Fruit fly (Drosophila melanogaster): ENCODE data around the gene cpo.

Gene cpo

DNA sequence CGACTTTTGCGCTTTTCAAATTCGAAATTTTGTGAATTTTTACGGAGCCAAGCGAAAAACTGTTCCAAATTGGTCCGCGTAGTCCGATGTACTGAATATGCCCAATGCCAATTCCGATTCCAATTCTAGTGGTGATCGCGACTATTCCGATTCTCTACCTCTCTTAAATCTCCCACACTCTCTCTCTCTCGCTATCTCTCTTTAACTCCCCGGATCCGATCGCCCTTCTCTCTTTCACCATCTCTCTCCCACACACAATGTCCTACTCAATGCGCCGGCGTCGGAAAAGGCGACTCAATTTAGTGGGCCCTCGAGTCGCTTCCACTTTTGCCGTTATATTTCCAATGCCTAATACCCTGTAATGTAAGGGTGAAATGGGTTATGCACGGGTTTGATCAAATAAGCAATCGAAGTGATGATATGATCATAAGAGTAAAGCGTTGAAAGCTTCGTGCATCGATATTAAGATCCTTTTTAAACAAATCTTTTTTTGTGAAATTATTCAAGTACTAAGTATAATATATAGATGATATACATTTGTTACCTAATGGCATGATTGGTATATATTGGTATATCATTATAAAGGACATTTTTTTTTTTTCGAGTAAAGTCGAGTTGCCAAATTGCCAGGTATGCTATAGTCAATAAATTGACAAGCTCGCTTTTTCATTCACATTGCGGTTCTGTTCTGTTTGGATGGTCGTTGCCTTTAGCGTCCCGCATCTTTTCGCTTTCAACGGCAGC, 129.8 kb downstream of the cpo start:
- TF ChIP-seq CG8478 (optimal IDR thresholded peaks at IDR 0.05) (no peak), CTCF (optimal IDR thresholded peaks at IDR 0.05) (no peak)

DNA sequence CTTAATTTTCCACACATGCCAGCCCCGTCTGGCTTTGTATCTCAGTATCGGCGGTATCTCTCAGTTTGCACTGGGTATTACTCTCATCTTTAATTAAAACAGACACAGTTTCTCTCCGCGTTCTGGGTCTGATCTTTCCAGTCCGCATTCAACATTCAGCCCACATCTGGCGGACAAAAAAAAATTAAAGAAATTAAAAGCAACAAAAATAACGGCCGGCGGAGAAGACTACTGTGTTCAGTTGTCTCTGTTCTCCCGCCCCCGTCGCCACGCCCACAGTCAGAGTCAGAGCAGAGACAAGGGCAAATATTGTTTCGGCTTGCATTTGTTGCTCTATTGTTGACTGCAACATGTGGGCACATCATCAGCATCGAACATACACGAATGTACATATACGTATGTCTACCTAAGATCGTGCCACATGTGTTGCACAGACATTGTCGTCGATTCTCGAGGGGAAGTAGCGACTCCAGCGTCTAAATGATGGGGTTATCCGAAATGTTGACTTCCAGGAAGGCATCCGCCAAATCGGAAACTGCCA, 130.5 kb downstream of the cpo start:
- TF ChIP-seq CTCF (optimal IDR thresholded peaks at IDR 0.05) (no peak), CG8478 (optimal IDR thresholded peaks at IDR 0.05) (no peak)

- TF ChIP-seq CG8478 (optimal IDR thresholded peaks at IDR 0.05) (no peak), CTCF (optimal IDR thresholded peaks at IDR 0.05) (no peak)
Measured at dm6 chr3R:18050585-18050984, 131.0 kb downstream of the cpo start.

DNA sequence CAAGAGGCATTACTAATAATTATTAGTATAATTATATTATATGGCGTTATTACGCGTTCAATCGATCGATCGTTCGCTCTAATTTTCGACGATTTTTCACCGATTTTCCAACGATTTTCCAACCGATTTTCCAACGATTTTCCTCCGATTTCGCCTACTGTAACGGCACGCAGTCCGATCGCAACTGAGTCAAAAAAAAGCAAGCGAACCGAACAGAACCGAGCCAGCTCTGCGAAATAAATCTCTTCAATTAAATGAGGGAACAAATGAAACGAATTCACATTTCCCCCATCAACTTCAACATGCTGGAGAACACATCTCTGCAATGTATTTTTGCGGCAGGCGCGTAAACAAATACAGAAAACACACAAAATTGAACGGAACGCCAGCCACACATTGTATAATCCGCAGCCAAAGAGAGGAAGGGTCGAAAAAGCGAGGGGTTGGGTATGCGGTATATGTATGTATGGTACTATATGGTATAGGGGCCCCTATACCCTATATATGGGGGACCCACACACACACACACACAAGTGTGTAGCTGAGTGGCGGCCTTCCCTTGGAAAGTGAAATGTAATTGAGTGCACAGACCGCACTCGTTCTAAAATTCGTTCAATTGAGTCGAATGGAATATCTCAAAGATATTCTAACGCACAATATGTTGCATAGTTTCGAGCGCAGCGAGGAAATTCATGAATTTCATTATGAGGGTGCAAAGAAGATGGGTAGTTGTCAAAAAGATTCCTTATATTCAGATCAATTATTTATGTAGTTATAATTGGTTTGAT, 133.4 kb downstream of the cpo start, which contains the start of gene htl:
htl (minus strand) TSS at position 186 of the 788 bp plus-strand sequence.
- TF ChIP-seq CTCF (optimal IDR thresholded peaks at IDR 0.05) = no peak
- TF ChIP-seq CG8478 (optimal IDR thresholded peaks at IDR 0.05) = no peak

- TF ChIP-seq CG8478 (optimal IDR thresholded peaks at IDR 0.05) (no peak), CTCF (optimal IDR thresholded peaks at IDR 0.05) (no peak)
Measured at dm6 chr3R:18058401-18058800, 138.8 kb downstream of the cpo start.

- TF ChIP-seq CG8478 (optimal IDR thresholded peaks at IDR 0.05) = no peak
- TF ChIP-seq CTCF (optimal IDR thresholded peaks at IDR 0.05) = no peak
Measured at dm6 chr3R:18060551-18060950, 140.9 kb downstream of the cpo start.

DNA sequence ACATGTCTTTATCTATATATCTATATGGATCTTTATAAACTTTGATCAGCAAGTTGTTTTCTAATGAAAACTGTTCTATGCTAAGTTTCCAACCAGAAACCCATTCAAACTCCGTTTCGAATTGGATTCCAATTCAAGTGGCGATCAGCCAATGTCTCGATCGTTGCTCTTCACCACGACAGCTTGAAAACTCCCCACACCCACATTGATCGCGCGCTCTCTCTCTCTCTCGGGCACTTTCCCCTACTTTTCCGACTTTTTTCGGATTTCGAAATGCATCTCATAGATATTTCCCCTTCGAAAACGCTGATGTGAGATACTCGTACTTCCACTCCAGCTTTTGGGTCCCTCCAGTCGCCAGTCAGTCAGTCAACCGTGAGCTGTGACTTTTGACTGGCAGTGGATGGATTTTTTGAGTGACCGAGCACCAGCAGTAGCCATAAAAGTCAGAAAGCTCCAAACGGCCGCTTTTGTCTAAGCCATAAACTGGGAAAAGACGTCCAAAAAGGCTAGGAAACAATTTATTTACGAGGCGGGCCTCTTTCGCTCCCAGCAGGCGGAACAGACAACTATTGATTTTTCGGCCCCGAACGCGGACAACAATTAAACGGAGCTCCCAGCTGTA, 143.6 kb downstream of the cpo start:
- TF ChIP-seq CTCF (optimal IDR thresholded peaks at IDR 0.05) (no peak), CG8478 (optimal IDR thresholded peaks at IDR 0.05) (no peak)

dm6 chr3R:18064369-18064768, 144.7 kb downstream of the cpo start:
- TF ChIP-seq CG8478 (optimal IDR thresholded peaks at IDR 0.05) = no peak
- TF ChIP-seq CTCF (optimal IDR thresholded peaks at IDR 0.05) = no peak

DNA sequence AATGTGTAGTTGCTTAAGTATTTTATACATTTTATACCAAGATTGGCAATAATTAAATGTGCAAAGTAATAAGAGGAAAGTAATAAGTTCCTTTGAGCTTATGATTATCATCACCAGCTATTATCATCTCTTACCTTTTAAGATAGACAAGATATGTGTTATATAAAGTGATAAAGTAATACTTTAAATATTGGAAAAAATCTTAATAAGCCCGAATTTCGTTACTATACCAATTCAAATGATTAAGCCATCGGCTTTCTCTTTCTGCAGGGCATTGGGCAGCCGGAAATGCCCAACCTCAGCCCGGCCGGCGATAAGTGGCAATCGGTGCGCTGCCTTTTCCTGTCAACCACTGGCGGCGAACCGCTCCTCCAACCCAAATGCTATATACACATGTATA, 148.3 kb downstream of the cpo start:
- TF ChIP-seq CG8478 (optimal IDR thresholded peaks at IDR 0.05) (no peak), CTCF (optimal IDR thresholded peaks at IDR 0.05) (no peak)
